Worm (Caenorhabditis elegans) whole organism, late embryonic: ENCODE measurements around the gene C48B4.11.

Source experiments
- F13H6.1 ChIP-seq: sonication (generic microtip); optimal IDR thresholded peaks from 2 replicates; lab custom pipeline; 2016; ENCODE audit warnings: missing genetic modification characterization, missing compliant biosample characterization
- K02D7.2 ChIP-seq: sonication (generic microtip); optimal IDR thresholded peaks from 2 replicates; lab custom pipeline; 2017; ENCODE audit warnings: mild to moderate bottlenecking, missing genetic modification characterization, missing compliant biosample characterization
- elt-2 ChIP-seq: sonication (generic microtip); optimal IDR thresholded peaks from 2 replicates; lab custom pipeline; 2016; ENCODE audit warnings: missing genetic modification reagents, missing genetic modification characterization, missing compliant biosample characterization
- eyg-1 ChIP-seq: sonication (generic microtip); optimal IDR thresholded peaks from 2 replicates; lab custom pipeline; 2016; ENCODE audit warnings: missing genotype, missing genetic modification characterization, missing compliant biosample characterization
- fkh-10 ChIP-seq: fragments of 150-350 bp; optimal IDR thresholded peaks from 2 replicates; lab custom pipeline; 2014; ENCODE audit warnings: missing biosample characterization, missing genetic modification reagents, missing genetic modification characterization
- gmeb-2 ChIP-seq: sonication (generic microtip); optimal IDR thresholded peaks from 2 replicates; lab custom pipeline; 2016; ENCODE audit warnings: missing genetic modification characterization, inconsistent platforms, missing compliant biosample characterization
- hlh-13 ChIP-seq: fragments of 200-800 bp; sonication (Bioruptor generic); optimal IDR thresholded peaks from 2 replicates; lab custom pipeline; 2018; ENCODE audit warnings: mild to moderate bottlenecking, missing genetic modification characterization, missing compliant biosample characterization
- hlh-6 ChIP-seq: sonication (generic microtip); optimal IDR thresholded peaks from 2 replicates; lab custom pipeline; 2016; ENCODE audit warnings: missing genotype, missing genetic modification characterization, missing compliant biosample characterization
- nfya-1 ChIP-seq: sonication (generic microtip); optimal IDR thresholded peaks from 2 replicates; lab custom pipeline; 2017; ENCODE audit warnings: missing genetic modification characterization, mild to moderate bottlenecking, missing compliant biosample characterization, antibody characterized with exemption, moderate library complexity
- nhr-11 ChIP-seq: fragments of 150-350 bp; optimal IDR thresholded peaks from 2 replicates; lab custom pipeline; 2014; ENCODE audit warnings: missing biosample characterization, missing genetic modification characterization
- pax-1 ChIP-seq: fragments of 150-350 bp; optimal IDR thresholded peaks from 2 replicates; lab custom pipeline; 2014; ENCODE audit warnings: missing biosample characterization, missing genetic modification characterization
- pha-2 ChIP-seq: sonication (generic microtip); optimal IDR thresholded peaks from 2 replicates; lab custom pipeline; 2017; ENCODE audit warnings: mild to moderate bottlenecking, missing genetic modification characterization, missing compliant biosample characterization
- pqm-1 ChIP-seq: sonication (generic microtip); optimal IDR thresholded peaks from 2 replicates; lab custom pipeline; 2016; ENCODE audit warnings: missing genetic modification characterization, missing compliant biosample characterization
- ref-2 ChIP-seq: sonication (generic microtip); optimal IDR thresholded peaks from 2 replicates; lab custom pipeline; 2016; ENCODE audit warnings: missing genetic modification characterization, missing compliant biosample characterization

DNA sequence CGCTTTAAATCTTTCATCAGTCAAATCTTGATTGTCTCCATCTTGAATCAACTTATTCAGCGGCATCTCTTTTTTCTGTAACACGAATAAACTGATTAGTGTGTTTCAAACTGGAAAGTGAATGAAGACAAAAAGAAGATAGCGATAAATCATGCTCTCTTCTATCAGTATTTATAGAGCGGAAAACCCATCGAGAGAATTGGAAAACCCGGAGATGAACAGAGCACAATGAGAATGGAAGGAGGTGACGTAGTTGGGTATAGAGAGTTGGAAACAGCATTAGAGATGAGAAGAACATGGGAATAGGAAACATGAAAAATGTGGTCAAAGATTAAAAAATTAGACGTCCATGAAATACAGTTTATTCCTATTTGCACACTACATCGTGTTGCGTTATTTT lies 26.2 kb upstream of the C48B4.11 start, which contains the start of gene acox-1.5:
- no peak for TF ChIP-seq pqm-1
- no peak for TF ChIP-seq K02D7.2 (tag; lab: Kevin White, UChicago)
- no peak for TF ChIP-seq hlh-13 (GFP tag; lab: Kevin White, UChicago)
- no peak for TF ChIP-seq hlh-6 (tag; lab: Kevin White, UChicago)
- TF ChIP-seq eyg-1 (tag; lab: Kevin White, UChicago), result no peak
- TF ChIP-seq fkh-10 (GFP tag; lab: Kevin White, UChicago), result no peak
- no peak for TF ChIP-seq nfya-1 (tag; lab: Kevin White, UChicago)
- no peak for TF ChIP-seq gmeb-2 (tag; lab: Kevin White, UChicago)
- TF ChIP-seq pha-2 (tag; lab: Kevin White, UChicago), result no peak
- TF ChIP-seq ref-2 (tag; lab: Kevin White, UChicago), result no peak
- no peak for TF ChIP-seq pax-1 (tag; lab: Kevin White, UChicago)
- no peak for TF ChIP-seq nhr-11 (tag; lab: Kevin White, UChicago)
- no peak for TF ChIP-seq elt-2 (tag; lab: Kevin White, UChicago)
- TF ChIP-seq F13H6.1 (tag; lab: Kevin White, UChicago), result no peak
